Fruit fly (Drosophila melanogaster) whole organism, embryonic: ENCODE data around the gene CG14913.

Experiments used
- Atf6 ChIP-seq: fragments of 200-800 bp; sonication (Bioruptor generic); IDR thresholded peaks from 2 replicates; pipeline ENCODE4 v1.3.6; 2022; ENCODE audit warnings: missing biosample characterization, missing genetic modification characterization
- CG10147 ChIP-seq: fragments of 200-800 bp; sonication (Bioruptor generic); optimal IDR thresholded peaks from 2 replicates; lab custom pipeline; 2019; ENCODE audit warnings: missing biosample characterization, mild to moderate bottlenecking, missing genetic modification characterization, moderate library complexity
- CG10267 ChIP-seq: fragments of 200-800 bp; sonication (Bioruptor generic); optimal IDR thresholded peaks from 2 replicates; lab custom pipeline; 2018; ENCODE audit warnings: missing biosample characterization, mild to moderate bottlenecking, missing genetic modification characterization, moderate library complexity
- CG10543 ChIP-seq: fragments of 200-800 bp; sonication (Bioruptor generic); optimal IDR thresholded peaks from 3 replicates; lab custom pipeline; 2017; ENCODE audit warnings: missing biosample characterization, mild to moderate bottlenecking, missing genetic modification characterization, moderate library complexity
- CG10959 ChIP-seq: fragments of 200-800 bp; sonication (Bioruptor generic); IDR thresholded peaks from 2 replicates; pipeline ENCODE4 v1.3.6; 2022; ENCODE audit warnings: missing biosample characterization, missing genetic modification characterization
- CG11504 ChIP-seq: fragments of 200-800 bp; sonication (Bioruptor generic); optimal IDR thresholded peaks from 3 replicates; lab custom pipeline; 2019; ENCODE audit warnings: missing biosample characterization, mild to moderate bottlenecking, missing genetic modification characterization, moderate library complexity
- CG12155 ChIP-seq: fragments of 200-800 bp; sonication (Bioruptor generic); optimal IDR thresholded peaks from 3 replicates; lab custom pipeline; 2016; ENCODE audit warnings: missing biosample characterization, missing genetic modification characterization
- CG14965 ChIP-seq: fragments of 200-800 bp; sonication (Bioruptor generic); optimal IDR thresholded peaks from 2 replicates; lab custom pipeline; 2016; ENCODE audit warnings: missing biosample characterization, missing genetic modification characterization, borderline replicate concordance
- CG15073 ChIP-seq: fragments of 200-800 bp; sonication (Bioruptor generic); optimal IDR thresholded peaks from 2 replicates; lab custom pipeline; 2016; ENCODE audit warnings: missing biosample characterization, missing genetic modification characterization
- CG17568 ChIP-seq: fragments of 200-800 bp; sonication (Bioruptor generic); optimal IDR thresholded peaks from 2 replicates; lab custom pipeline; 2018; ENCODE audit warnings: missing biosample characterization, mild to moderate bottlenecking, missing genetic modification characterization, moderate library complexity
- CG17912 ChIP-seq: fragments of 200-800 bp; sonication (Bioruptor generic); optimal IDR thresholded peaks from 2 replicates; lab custom pipeline; 2018; ENCODE audit warnings: missing biosample characterization, mild to moderate bottlenecking, missing genetic modification characterization
- CG2116 ChIP-seq: fragments of 200-800 bp; sonication (Bioruptor generic); optimal IDR thresholded peaks from 3 replicates; lab custom pipeline; 2018; ENCODE audit warnings: missing biosample characterization, mild to moderate bottlenecking, missing genetic modification characterization
- CG2889 ChIP-seq: fragments of 200-800 bp; sonication (Bioruptor generic); IDR thresholded peaks from 3 replicates; pipeline ENCODE4 v1.3.6; 2022; ENCODE audit warnings: missing biosample characterization, missing genetic modification characterization
- CG31365 ChIP-seq: fragments of 200-800 bp; sonication (Bioruptor generic); optimal IDR thresholded peaks from 2 replicates; lab custom pipeline; 2018; ENCODE audit warnings: missing biosample characterization, mild to moderate bottlenecking, missing genetic modification characterization
- CG3163 ChIP-seq: fragments of 200-800 bp; sonication (Bioruptor generic); optimal IDR thresholded peaks from 3 replicates; lab custom pipeline; 2016; ENCODE audit warnings: missing biosample characterization, missing genetic modification characterization
- CG33557 ChIP-seq: fragments of 200-800 bp; sonication (Bioruptor generic); optimal IDR thresholded peaks from 2 replicates; lab custom pipeline; 2019; ENCODE audit warnings: missing biosample characterization, mild to moderate bottlenecking, missing genetic modification characterization, moderate library complexity
- CG3838 ChIP-seq: fragments of 200-800 bp; sonication (Bioruptor generic); optimal IDR thresholded peaks from 3 replicates; lab custom pipeline; 2016; ENCODE audit warnings: missing biosample characterization, missing genetic modification characterization
- CG4820 ChIP-seq: fragments of 200-800 bp; sonication (Bioruptor generic); optimal IDR thresholded peaks from 3 replicates; lab custom pipeline; 2016; ENCODE audit warnings: missing biosample characterization, missing genetic modification characterization
- CG4854 ChIP-seq: fragments of 200-800 bp; sonication (Bioruptor generic); optimal IDR thresholded peaks from 2 replicates; lab custom pipeline; 2016; ENCODE audit warnings: missing biosample characterization, missing genetic modification characterization, inconsistent platforms
- CG6654 ChIP-seq: fragments of 200-800 bp; sonication (Bioruptor generic); optimal IDR thresholded peaks from 2 replicates; lab custom pipeline; 2017; ENCODE audit warnings: missing biosample characterization, mild to moderate bottlenecking, missing genetic modification characterization
- CG7271 ChIP-seq: fragments of 200-800 bp; sonication (Bioruptor generic); optimal IDR thresholded peaks from 2 replicates; lab custom pipeline; 2018; ENCODE audit warnings: missing biosample characterization, mild to moderate bottlenecking, missing genetic modification characterization, moderate library complexity
- CG7357 ChIP-seq: fragments of 200-800 bp; sonication (Bioruptor generic); IDR thresholded peaks from 3 replicates; pipeline ENCODE4 v1.3.6; 2022; ENCODE audit warnings: missing biosample characterization, missing genetic modification characterization
- CG7987 ChIP-seq: fragments of 200-800 bp; sonication (Bioruptor generic); optimal IDR thresholded peaks from 2 replicates; lab custom pipeline; 2018; ENCODE audit warnings: missing biosample characterization, mild to moderate bottlenecking, missing genetic modification characterization, moderate library complexity
- CG8359 ChIP-seq: fragments of 200-800 bp; sonication (Bioruptor generic); optimal IDR thresholded peaks from 2 replicates; lab custom pipeline; 2017; ENCODE audit warnings: missing biosample characterization, mild to moderate bottlenecking, missing genetic modification characterization, borderline replicate concordance
- CoRest ChIP-seq: fragments of 200-800 bp; sonication (Bioruptor generic); optimal IDR thresholded peaks from 3 replicates; lab custom pipeline; 2018; ENCODE audit warnings: missing biosample characterization, mild to moderate bottlenecking, missing genetic modification characterization, moderate library complexity
- Dbx ChIP-seq: fragments of 200-800 bp; sonication (Bioruptor generic); IDR thresholded peaks from 3 replicates; pipeline ENCODE4 v1.3.6; 2022; ENCODE audit warnings: missing biosample characterization, missing genetic modification characterization
- GATAe ChIP-seq: fragments of 200-800 bp; sonication (Bioruptor generic); conservative IDR thresholded peaks from 2 replicates; pipeline ENCODE4 v1.3.6; 2022; ENCODE audit warnings: missing biosample characterization, missing genetic modification characterization
- Gug ChIP-seq: fragments of 200-800 bp; sonication (Bioruptor generic); IDR thresholded peaks from 4 replicates; pipeline ENCODE4 v1.3.6; 2022; ENCODE audit warnings: missing biosample characterization, missing genetic modification characterization
- HLHmδ ChIP-seq: fragments of 200-800 bp; sonication (Bioruptor generic); optimal IDR thresholded peaks from 2 replicates; lab custom pipeline; 2018; ENCODE audit warnings: missing biosample characterization, mild to moderate bottlenecking, missing genetic modification characterization, moderate library complexity
- HmgD ChIP-seq: fragments of 200-800 bp; sonication (Bioruptor generic); optimal IDR thresholded peaks from 3 replicates; lab custom pipeline; 2016; ENCODE audit warnings: missing biosample characterization, missing genetic modification characterization
- Hmr ChIP-seq: fragments of 200-800 bp; sonication (Bioruptor generic); optimal IDR thresholded peaks from 3 replicates; lab custom pipeline; 2017; ENCODE audit warnings: mild to moderate bottlenecking, missing biosample characterization, missing genetic modification reagents, missing genetic modification characterization
- Hsf ChIP-seq: fragments of 200-800 bp; sonication (Bioruptor generic); optimal IDR thresholded peaks from 3 replicates; lab custom pipeline; 2016; ENCODE audit warnings: missing biosample characterization, missing genetic modification characterization
- Lhr ChIP-seq: fragments of 200-800 bp; sonication (Bioruptor generic); optimal IDR thresholded peaks from 3 replicates; lab custom pipeline; 2017; ENCODE audit warnings: mild to moderate bottlenecking, missing biosample characterization, missing genetic modification reagents, missing genetic modification characterization
- Mad ChIP-seq: fragments of 200-800 bp; sonication (Bioruptor generic); optimal IDR thresholded peaks from 2 replicates; lab custom pipeline; 2016; ENCODE audit warnings: missing biosample characterization, missing genetic modification characterization
- NC2β ChIP-seq: fragments of 200-800 bp; sonication (Bioruptor generic); optimal IDR thresholded peaks from 2 replicates; lab custom pipeline; 2016; ENCODE audit warnings: missing biosample characterization, missing genetic modification characterization
- Nf-YA ChIP-seq: fragments of 200-800 bp; sonication (Bioruptor generic); IDR thresholded peaks from 2 replicates; pipeline ENCODE4 v1.3.6; 2022; ENCODE audit warnings: missing biosample characterization, missing genetic modification characterization
- Oaz ChIP-seq: fragments of 200-800 bp; sonication (Bioruptor generic); IDR thresholded peaks from 2 replicates; pipeline ENCODE4 v1.3.6; 2022; ENCODE audit warnings: missing biosample characterization, missing genetic modification characterization
- aop ChIP-seq: fragments of 200-800 bp; sonication (Bioruptor generic); IDR thresholded peaks from 2 replicates; pipeline ENCODE4 v1.3.6; 2022; ENCODE audit warnings: missing biosample characterization, missing genetic modification characterization
- dmrt11E ChIP-seq: fragments of 200-800 bp; sonication (Bioruptor generic); optimal IDR thresholded peaks from 3 replicates; lab custom pipeline; 2018; ENCODE audit warnings: missing biosample characterization, mild to moderate bottlenecking, missing genetic modification characterization, moderate library complexity
- esg ChIP-seq: fragments of 200-800 bp; sonication (Bioruptor generic); conservative IDR thresholded peaks from 2 replicates; pipeline ENCODE4 v1.3.6; 2022; ENCODE audit warnings: missing biosample characterization, missing genetic modification characterization
- exex ChIP-seq: fragments of 200-800 bp; sonication (Bioruptor generic); optimal IDR thresholded peaks from 4 replicates; lab custom pipeline; 2018; ENCODE audit warnings: missing biosample characterization, mild to moderate bottlenecking, missing genetic modification characterization, moderate library complexity
- gsb-n ChIP-seq: fragments of 200-800 bp; sonication (Bioruptor generic); optimal IDR thresholded peaks from 3 replicates; lab custom pipeline; 2018; ENCODE audit warnings: missing biosample characterization, mild to moderate bottlenecking, missing genetic modification characterization
- gt ChIP-seq: fragments of 200-800 bp; sonication (Bioruptor generic); IDR thresholded peaks from 2 replicates; pipeline ENCODE4 v1.3.6; 2022; ENCODE audit warnings: missing biosample characterization, missing genetic modification characterization
- nerfin-1 ChIP-seq: fragments of 200-800 bp; sonication (Bioruptor generic); optimal IDR thresholded peaks from 3 replicates; lab custom pipeline; 2019; ENCODE audit warnings: missing biosample characterization, mild to moderate bottlenecking, missing genetic modification characterization, moderate library complexity
- oc ChIP-seq: fragments of 200-800 bp; sonication (Bioruptor generic); optimal IDR thresholded peaks from 2 replicates; lab custom pipeline; 2018; ENCODE audit warnings: missing biosample characterization, mild to moderate bottlenecking, missing genetic modification characterization, moderate library complexity
- pho ChIP-seq: fragments of 200-800 bp; sonication (Bioruptor generic); optimal IDR thresholded peaks from 2 replicates; lab custom pipeline; 2016; ENCODE audit warnings: missing biosample characterization, missing genetic modification characterization
- phol ChIP-seq: fragments of 200-800 bp; sonication (Bioruptor generic); optimal IDR thresholded peaks from 3 replicates; lab custom pipeline; 2018; ENCODE audit warnings: missing biosample characterization, mild to moderate bottlenecking, missing genetic modification characterization, moderate library complexity
- pum ChIP-seq: fragments of 200-800 bp; sonication (Bioruptor generic); optimal IDR thresholded peaks from 2 replicates; lab custom pipeline; 2016; ENCODE audit warnings: missing biosample characterization, missing genetic modification characterization
- run ChIP-seq: fragments of 200-800 bp; sonication (Bioruptor generic); optimal IDR thresholded peaks from 3 replicates; lab custom pipeline; 2018; ENCODE audit warnings: missing biosample characterization, mild to moderate bottlenecking, missing genetic modification characterization
- trem ChIP-seq: fragments of 200-800 bp; optimal IDR thresholded peaks from 3 replicates; lab custom pipeline; 2019; ENCODE audit warnings: missing biosample characterization, mild to moderate bottlenecking, missing genetic modification characterization, moderate library complexity
- wor ChIP-seq: fragments of 200-800 bp; sonication (Bioruptor generic); IDR thresholded peaks from 2 replicates; pipeline ENCODE4 v1.3.6; 2022; ENCODE audit warnings: missing biosample characterization, missing genetic modification characterization

CG14913 gene

dm6 chr2L:10989162-10989561 lies 27.6 kb upstream of the CG14913 start, which contains the start of gene TTLL4A (continued):
- no peak for TF ChIP-seq CG3163
- no peak for TF ChIP-seq CG14965
- no peak for TF ChIP-seq CG7987 (GFP tag; lab: Kevin White, UChicago)
- no peak for TF ChIP-seq CG7357 (GFP tag; lab: Robert Waterston, UW)
- no peak for TF ChIP-seq nerfin-1 (tag; lab: Kevin White, UChicago)
- TF ChIP-seq CG17568 (GFP tag; lab: Kevin White, UChicago), result no peak
- no peak for TF ChIP-seq CG6654 (GFP tag; lab: Kevin White, UChicago)
- no peak for TF ChIP-seq wor (GFP tag; lab: Robert Waterston, UW)
- TF ChIP-seq CG10543, result no peak
- TF ChIP-seq CG2889 (GFP tag; lab: Robert Waterston, UW), result no peak
- no peak for TF ChIP-seq CG15073 (GFP tag; lab: Kevin White, UChicago)
- no peak for TF ChIP-seq Lhr
- TF ChIP-seq CoRest (tag; lab: Kevin White, UChicago), result peak; percentile 91
- TF ChIP-seq Dbx (GFP tag; lab: Robert Waterston, UW), result 0 out of 3 replicates have a peak, but pooled peaks have one; percentile 44
- TF ChIP-seq HmgD (GFP tag; lab: Kevin White, UChicago), result no peak
- no peak for TF ChIP-seq CG10147 (GFP tag; lab: Kevin White, UChicago)
- TF ChIP-seq HLHmδ, result no peak
- no peak for TF ChIP-seq CG11504 (tag; lab: Kevin White, UChicago)
- TF ChIP-seq esg (GFP tag; lab: Robert Waterston, UW), result no peak
- TF ChIP-seq pho (GFP tag; lab: Kevin White, UChicago), result no peak
- TF ChIP-seq pum (GFP tag; lab: Kevin White, UChicago), result no peak
- no peak for TF ChIP-seq aop (GFP tag; lab: Robert Waterston, UW)
- TF ChIP-seq CG4820 (GFP tag; lab: Kevin White, UChicago), result no peak
- TF ChIP-seq CG8359 (GFP tag; lab: Kevin White, UChicago), result no peak
- peak; percentile 63 for TF ChIP-seq CG10267 (tag; lab: Kevin White, UChicago)
- TF ChIP-seq dmrt11E, result no peak
- TF ChIP-seq NC2β (GFP tag; lab: Kevin White, UChicago), result no peak
- TF ChIP-seq trem, result peak; percentile 77
- peak; percentile 19 for TF ChIP-seq Mad (GFP tag; lab: Kevin White, UChicago)
- no peak for TF ChIP-seq CG31365 (tag; lab: Kevin White, UChicago)
- TF ChIP-seq CG17912 (GFP tag; lab: Kevin White, UChicago), result no peak
- TF ChIP-seq oc (tag; lab: Kevin White, UChicago), result no peak
- TF ChIP-seq CG12155, result no peak
- TF ChIP-seq GATAe (GFP tag; lab: Robert Waterston, UW), result no peak
- no peak for TF ChIP-seq phol (tag; lab: Kevin White, UChicago)
- TF ChIP-seq CG7271 (tag; lab: Kevin White, UChicago), result no peak
- TF ChIP-seq gsb-n (tag; lab: Kevin White, UChicago), result no peak
- peak; percentile 52; the same call in 2 of the 4 replicates for TF ChIP-seq Gug
- TF ChIP-seq run (tag; lab: Kevin White, UChicago), result no peak
- TF ChIP-seq Nf-YA (GFP tag; lab: Robert Waterston, UW), result no peak
- TF ChIP-seq gt, result no peak
- TF ChIP-seq exex (tag; lab: Kevin White, UChicago), result no peak
- TF ChIP-seq CG33557 (GFP tag; lab: Kevin White, UChicago), result no peak
- peak; percentile 21 for TF ChIP-seq Hsf (GFP tag; lab: Kevin White, UChicago)
- no peak for TF ChIP-seq CG4854 (GFP tag; lab: Kevin White, UChicago)
- no peak for TF ChIP-seq Oaz (GFP tag; lab: Robert Waterston, UW)
- no peak for TF ChIP-seq Hmr
- no peak for TF ChIP-seq Atf6 (GFP tag; lab: Robert Waterston, UW)
- no peak for TF ChIP-seq CG10959 (GFP tag; lab: Robert Waterston, UW)
- peak; percentile 71 for TF ChIP-seq CG2116 (GFP tag; lab: Kevin White, UChicago)
- no peak for TF ChIP-seq CG3838 (GFP tag; lab: Kevin White, UChicago)
